Worm (Caenorhabditis elegans) whole organism, midembryonic: ENCODE data around the gene K01B6.3.

Experiments used
- T22C8.4 ChIP-seq: fragments of 200-800 bp; sonication (Bioruptor generic); IDR thresholded peaks from 2 replicates; pipeline ENCODE4 v1.3.6; 2022; ENCODE audit warnings: missing genetic modification characterization, missing compliant biosample characterization
- flt-1 ChIP-seq: fragments of 200-800 bp; sonication (Bioruptor generic); IDR thresholded peaks from 2 replicates; pipeline ENCODE4 v1.3.6; 2022; ENCODE audit warnings: missing genetic modification characterization, missing compliant biosample characterization
- med-1 ChIP-seq: sonication (generic microtip); optimal IDR thresholded peaks from 2 replicates; lab custom pipeline; 2017; ENCODE audit warnings: missing genetic modification characterization, mild to moderate bottlenecking, missing compliant biosample characterization, antibody characterized with exemption, missing genetic modification reagents; ENCODE audit not compliant: insufficient read depth
- tab-1 ChIP-seq: fragments of 200-800 bp; sonication (Bioruptor generic); IDR thresholded peaks from 2 replicates; pipeline ENCODE4 v1.3.6; 2022; ENCODE audit warnings: missing genetic modification characterization, missing compliant biosample characterization
- ztf-23 ChIP-seq: fragments of 200-800 bp; sonication (Bioruptor generic); IDR thresholded peaks from 2 replicates; pipeline ENCODE4 v1.3.6; 2022; ENCODE audit warnings: missing genetic modification reagents, missing genetic modification characterization, missing compliant biosample characterization
- ztf-29 ChIP-seq: fragments of 200-800 bp; sonication (Bioruptor generic); IDR thresholded peaks from 2 replicates; pipeline ENCODE4 v1.3.6; 2022; ENCODE audit warnings: missing genetic modification reagents, missing genetic modification characterization, missing compliant biosample characterization

- no peak for TF ChIP-seq ztf-29 (GFP tag; lab: Robert Waterston, UW)
- no peak for TF ChIP-seq ztf-23
- no peak for TF ChIP-seq flt-1 (GFP tag; lab: Robert Waterston, UW)
- TF ChIP-seq med-1 (GFP tag; lab: Kevin White, UChicago): no peak
- TF ChIP-seq T22C8.4 (GFP tag; lab: Robert Waterston, UW): no peak
- TF ChIP-seq tab-1: no peak
Observed at ce11 chrIII:9317601-9318000, 17.6 kb downstream of the K01B6.3 start.
